Fruit fly (Drosophila melanogaster): ENCODE measurements around the gene Spn.

Spn gene

dm6 chr3L:2585794-2586741 is 32.0 kb upstream of the Spn start, which contains the start of gene msn (continued):
- peak; percentile 9; the same call in 1 of the 2 replicates for TF ChIP-seq lmd (GFP tag; IDR thresholded peaks at IDR 0.05)
- TF ChIP-seq bsh (GFP tag; optimal IDR thresholded peaks at IDR 0.05) = peak in 1 of 2 experiments; percentile 40
- peak; percentile 64 for TF ChIP-seq BEAF-32 (GFP tag; optimal IDR thresholded peaks at IDR 0.05)
- TF ChIP-seq Lhr (GFP tag; optimal IDR thresholded peaks at IDR 0.05) = peak; percentile 38
- peak; percentile 60 for TF ChIP-seq CG6854 (GFP tag; optimal IDR thresholded peaks at IDR 0.05)
- TF ChIP-seq HLHmδ (GFP tag; optimal IDR thresholded peaks at IDR 0.05) = peak; percentile 70
- no peak for TF ChIP-seq CG14667 (GFP tag; IDR thresholded peaks at IDR 0.05)
- peak; percentile 9 for TF ChIP-seq CG11723 (GFP tag; optimal IDR thresholded peaks at IDR 0.05)
- 0 out of 3 replicates have a peak, but pooled peaks have one; percentile 26 for TF ChIP-seq Optix (GFP tag; IDR thresholded peaks at IDR 0.05)
- no peak for TF ChIP-seq slp2 (GFP tag; optimal IDR thresholded peaks at IDR 0.05)
- no peak for TF ChIP-seq CG4404 (GFP tag; IDR thresholded peaks at IDR 0.05)
- TF ChIP-seq HLH4C (GFP tag; IDR thresholded peaks at IDR 0.05; ENCODE audit: partially characterized antibody) = peak; percentile 53; the same call in 2 of the 3 replicates
- 0 out of 2 replicates have a peak, but pooled peaks have one; percentile 22 for TF ChIP-seq CG14441 (GFP tag; IDR thresholded peaks at IDR 0.05)
- TF ChIP-seq CG12071 (GFP tag; optimal IDR thresholded peaks at IDR 0.05) = peak; percentile 58
- TF ChIP-seq Sox100B (GFP tag; optimal IDR thresholded peaks at IDR 0.05) = no peak
- TF ChIP-seq Lim3 (GFP tag; IDR thresholded peaks at IDR 0.05) = no peak
- TF ChIP-seq Hr39 (optimal IDR thresholded peaks at IDR 0.05) = no peak
- TF ChIP-seq Abd-B (GFP tag; optimal IDR thresholded peaks at IDR 0.05) = peak; percentile 20
- TF ChIP-seq ERR (GFP tag; optimal IDR thresholded peaks at IDR 0.05) = peak; percentile 12
- TF ChIP-seq CG1529 (GFP tag; optimal IDR thresholded peaks at IDR 0.05) = no peak
- TF ChIP-seq Atf6 (GFP tag; IDR thresholded peaks at IDR 0.05) = peak; percentile 52; the same call in 1 of the 2 replicates
- TF ChIP-seq CG13624 (GFP tag; optimal IDR thresholded peaks at IDR 0.05) = no peak
- TF ChIP-seq CG12659 (GFP tag; optimal IDR thresholded peaks at IDR 0.05) = peak; percentile 86
- TF ChIP-seq CG3163 (GFP tag; optimal IDR thresholded peaks at IDR 0.05) = peak; percentile 69
- no peak for TF ChIP-seq Ets65A (GFP tag)
- TF ChIP-seq CG15514 (GFP tag; optimal IDR thresholded peaks at IDR 0.05) = peak; percentile 63
- TF ChIP-seq sr (GFP tag; IDR thresholded peaks at IDR 0.05) = peak; percentile 49; the same call in 1 of the 3 replicates
- TF ChIP-seq sc (optimal IDR thresholded peaks at IDR 0.05) = no peak
- TF ChIP-seq sc (GFP tag; optimal IDR thresholded peaks at IDR 0.05) = no peak
- peak; percentile 58 for TF ChIP-seq CG17328 (GFP tag; IDR thresholded peaks at IDR 0.05)
- TF ChIP-seq CG34422 (GFP tag; IDR thresholded peaks at IDR 0.05) = peak; percentile 88; the same call in 2 of the 3 replicates
- TF ChIP-seq unc-4 (GFP tag; IDR thresholded peaks at IDR 0.05; ENCODE audit: partially characterized antibody) = peak; percentile 42; the same call in 1 of the 2 replicates
- TF ChIP-seq jing (GFP tag; optimal IDR thresholded peaks at IDR 0.05) = no peak
- peak; percentile 55 for TF ChIP-seq HmgD (GFP tag; optimal IDR thresholded peaks at IDR 0.05)
- peak; percentile 5 for TF ChIP-seq CG2678 (tag; optimal IDR thresholded peaks at IDR 0.05)
- TF ChIP-seq Dad (GFP tag; optimal IDR thresholded peaks at IDR 0.05) = peak; percentile 10
- peak; percentile 8 for TF ChIP-seq CG6683 (GFP tag; optimal IDR thresholded peaks at IDR 0.05)
- TF ChIP-seq onecut (GFP tag; IDR thresholded peaks at IDR 0.05) = peak; percentile 17
- TF ChIP-seq ci (GFP tag; IDR thresholded peaks at IDR 0.05) = peak; percentile 65; the same call in 2 of the 3 replicates
- TF ChIP-seq CG12299 (tag; optimal IDR thresholded peaks at IDR 0.05) = peak; percentile 43
- peak in 1 of 2 experiments; percentile 71 for TF ChIP-seq Pdp1 (GFP tag; optimal IDR thresholded peaks at IDR 0.05)
- peak; percentile 22 for TF ChIP-seq CG10274 (GFP tag; optimal IDR thresholded peaks at IDR 0.05)
- TF ChIP-seq CG3281 (GFP tag; optimal IDR thresholded peaks at IDR 0.05) = peak; percentile 50
- no peak for TF ChIP-seq CG12219 (GFP tag; optimal IDR thresholded peaks at IDR 0.05)
- peak; percentile 36; the same call in 2 of the 3 replicates for TF ChIP-seq knrl (GFP tag; IDR thresholded peaks at IDR 0.05; ENCODE audit: partially characterized antibody)
- peak; percentile 47; the same call in 1 of the 3 replicates for TF ChIP-seq mld (GFP tag; IDR thresholded peaks at IDR 0.05; ENCODE audit: partially characterized antibody)
- peak; percentile 19 for TF ChIP-seq pho (GFP tag; optimal IDR thresholded peaks at IDR 0.05)
